Worm (Caenorhabditis elegans) whole organism, L2 larva: ENCODE data around the gene fbxb-2.

Source experiments
- alr-1 ChIP-seq: fragments of 150-350 bp; optimal IDR thresholded peaks from 2 replicates; lab custom pipeline; 2014; ENCODE audit warnings: missing biosample characterization, missing genetic modification characterization
- ceh-82 ChIP-seq: fragments of 150-350 bp; optimal IDR thresholded peaks from 2 replicates; lab custom pipeline; 2014; ENCODE audit warnings: missing biosample characterization, missing genetic modification characterization
- egl-27 ChIP-seq: sonication (generic microtip); optimal IDR thresholded peaks from 3 replicates; lab custom pipeline; 2017; ENCODE audit warnings: missing biosample characterization, missing genetic modification reagents, missing genetic modification characterization
- nhr-6 ChIP-seq: fragments of 150-350 bp; optimal IDR thresholded peaks from 2 replicates; lab custom pipeline; 2014; ENCODE audit warnings: missing biosample characterization, missing genetic modification characterization

DNA sequence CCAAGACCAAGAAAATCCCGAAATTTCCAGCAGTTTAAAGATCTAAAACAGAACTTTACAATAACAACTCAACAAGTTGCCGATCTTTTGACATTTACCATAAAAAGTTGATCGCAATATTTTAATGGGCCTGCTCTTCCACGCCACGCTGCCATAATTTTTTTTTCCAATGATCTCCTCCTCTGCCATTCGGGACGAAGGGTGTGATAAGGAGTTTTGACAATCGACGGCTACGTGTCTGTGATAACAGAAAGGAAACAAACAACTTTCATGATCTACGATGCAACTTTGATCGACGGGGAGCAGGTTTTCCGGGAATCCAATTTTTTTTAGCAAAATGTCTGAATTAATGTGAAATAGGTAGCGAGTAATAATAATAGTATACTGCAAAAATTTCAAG lies 30.2 kb downstream of the fbxb-2 start:
- TF ChIP-seq alr-1 (tag; lab: Kevin White, UChicago) (no peak), egl-27 (tag; lab: Kevin White, UChicago) (no peak), nhr-6 (tag; lab: Kevin White, UChicago) (no peak), ceh-82 (tag; lab: Kevin White, UChicago) (no peak)
